Worm (Caenorhabditis elegans): Measurements from ENCODE around the gene fbxa-55.

fbxa-55 gene

DNA sequence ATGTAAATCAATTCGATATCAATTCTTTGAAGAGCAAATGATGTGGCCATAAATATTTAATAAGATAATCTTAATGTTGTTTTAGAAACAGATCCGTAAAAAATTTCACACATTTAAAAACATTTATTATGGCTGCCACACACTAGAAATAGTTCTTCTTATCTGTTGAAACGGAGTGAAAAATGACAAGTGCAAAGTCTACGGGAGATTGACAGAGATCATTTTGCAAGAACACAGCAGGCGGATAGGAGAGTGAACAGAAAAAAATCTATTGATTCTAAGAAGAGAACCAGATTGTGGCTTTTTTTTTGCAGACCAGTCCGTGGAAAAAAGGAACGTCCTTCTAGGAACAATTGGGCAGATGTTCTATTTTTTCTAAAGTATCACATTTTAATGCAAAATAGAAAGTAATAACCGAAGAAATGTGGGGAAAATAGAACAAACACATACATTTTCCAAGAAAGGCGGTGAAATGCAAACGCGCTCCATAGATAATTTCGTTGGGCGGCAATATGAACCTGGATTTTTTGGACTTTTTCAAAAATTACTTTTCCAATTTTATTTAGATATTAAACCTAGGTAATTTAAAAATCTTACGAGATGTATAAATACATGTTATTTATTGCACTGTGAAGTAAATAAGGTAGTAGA, 34.2 kb downstream of the fbxa-55 start:
- TF ChIP-seq nhr-237 (tag; optimal IDR thresholded peaks at IDR 0.05) = no peak
- TF ChIP-seq unc-62 (GFP tag; optimal IDR thresholded peaks at IDR 0.05) = no peak
- TF ChIP-seq elt-3 (tag; optimal IDR thresholded peaks at IDR 0.05) = no peak
- TF ChIP-seq lin-32 (GFP tag; optimal IDR thresholded peaks at IDR 0.05) = no peak
- TF ChIP-seq ceh-83 (GFP tag; optimal IDR thresholded peaks at IDR 0.05) = no peak
- TF ChIP-seq pha-4 (tag; optimal IDR thresholded peaks at IDR 0.05) = no peak
- TF ChIP-seq ham-2 (GFP tag; optimal IDR thresholded peaks at IDR 0.05) = no peak
- no peak for TF ChIP-seq unc-120 (tag; optimal IDR thresholded peaks at IDR 0.05; ENCODE audit: poor library complexity, severe bottlenecking)
- TF ChIP-seq elt-1 (tag; optimal IDR thresholded peaks at IDR 0.05; ENCODE audit: borderline replicate concordance, insufficient read depth) = no peak
- no peak for TF ChIP-seq M03D4.4 (tag; optimal IDR thresholded peaks at IDR 0.05)
- TF ChIP-seq mab-5 (tag; optimal IDR thresholded peaks at IDR 0.05) = no peak
- TF ChIP-seq lsy-2 (tag; optimal IDR thresholded peaks at IDR 0.05) = no peak
- TF ChIP-seq unc-39 (tag; optimal IDR thresholded peaks at IDR 0.05) = no peak
- no peak for TF ChIP-seq sem-2 (GFP tag; optimal IDR thresholded peaks at IDR 0.05)
- TF ChIP-seq mls-2 (tag; optimal IDR thresholded peaks at IDR 0.05) = no peak
- no peak for TF ChIP-seq bed-3 (GFP tag; optimal IDR thresholded peaks at IDR 0.05)
- TF ChIP-seq cnd-1 (tag; optimal IDR thresholded peaks at IDR 0.05) = no peak
- TF ChIP-seq ceh-43 (GFP tag; optimal IDR thresholded peaks at IDR 0.05) = no peak
- no peak for TF ChIP-seq flh-1 (GFP tag; optimal IDR thresholded peaks at IDR 0.05)

DNA sequence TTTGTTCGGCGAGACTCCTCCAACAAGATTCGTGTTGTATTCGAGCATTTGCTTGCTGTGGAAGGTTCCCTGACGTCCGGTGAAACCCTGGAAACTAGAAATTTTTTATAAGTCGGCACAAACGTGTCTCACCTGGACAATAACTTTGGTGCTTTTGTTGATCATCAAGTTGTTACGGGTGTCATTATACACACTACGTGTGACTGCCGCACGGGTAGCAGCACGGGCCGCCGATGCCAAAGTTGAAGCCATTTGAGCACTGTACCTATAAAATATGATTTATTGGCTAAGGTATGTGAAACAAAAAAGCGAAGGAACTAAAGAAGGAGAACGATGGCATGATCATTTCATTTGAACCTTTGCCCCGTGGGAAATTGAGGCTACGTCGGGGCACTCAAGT, 34.7 kb downstream of the fbxa-55 start, which contains the start of gene sucl-2:
Gene sucl-2, minus strand, starts transcription at position 265 of the 400 bp plus-strand sequence.
- no peak for TF ChIP-seq bed-3 (GFP tag; optimal IDR thresholded peaks at IDR 0.05)
- no peak for TF ChIP-seq unc-39 (tag; optimal IDR thresholded peaks at IDR 0.05)
- no peak for TF ChIP-seq pha-4 (tag; optimal IDR thresholded peaks at IDR 0.05)
- no peak for TF ChIP-seq M03D4.4 (tag; optimal IDR thresholded peaks at IDR 0.05)
- TF ChIP-seq nhr-237 (tag; optimal IDR thresholded peaks at IDR 0.05) = no peak

DNA sequence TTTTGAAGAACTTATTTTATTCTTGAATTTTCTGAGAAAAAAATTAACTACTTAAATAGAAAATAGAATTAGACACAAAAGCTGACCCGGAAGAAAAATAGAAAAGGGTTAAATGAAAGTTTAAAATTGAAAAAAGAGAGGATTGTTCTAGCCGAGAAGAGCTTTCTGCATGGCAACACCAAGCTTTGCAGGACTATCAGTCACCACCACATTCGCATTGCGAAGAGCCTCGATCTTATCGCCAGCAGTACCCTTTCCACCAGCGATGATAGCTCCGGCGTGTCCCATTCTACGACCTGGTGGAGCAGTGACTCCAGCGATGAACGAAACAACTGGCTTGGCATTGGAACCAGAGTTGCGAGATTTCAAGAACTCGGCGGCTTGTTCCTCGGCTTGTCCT, 35.8 kb downstream of the fbxa-55 start:
- TF ChIP-seq mls-2 (tag; optimal IDR thresholded peaks at IDR 0.05) = no peak
- TF ChIP-seq hlh-1 (tag; optimal IDR thresholded peaks at IDR 0.05) = no peak
- no peak for TF ChIP-seq nhr-237 (tag; optimal IDR thresholded peaks at IDR 0.05)
- TF ChIP-seq snpc-4 (tag; optimal IDR thresholded peaks at IDR 0.05) = no peak
- TF ChIP-seq nhr-12 (tag; optimal IDR thresholded peaks at IDR 0.05) = no peak
- TF ChIP-seq ceh-39 (tag; optimal IDR thresholded peaks at IDR 0.05) = no peak
- TF ChIP-seq ceh-43 (GFP tag; optimal IDR thresholded peaks at IDR 0.05) = no peak
- TF ChIP-seq pha-4 (tag; optimal IDR thresholded peaks at IDR 0.05) = no peak
- TF ChIP-seq lin-13 (tag; optimal IDR thresholded peaks at IDR 0.05) = no peak
- TF ChIP-seq blmp-1 (tag; optimal IDR thresholded peaks at IDR 0.05) = no peak
- TF ChIP-seq ztf-11 (tag; optimal IDR thresholded peaks at IDR 0.05) = no peak
- TF ChIP-seq lin-32 (GFP tag; optimal IDR thresholded peaks at IDR 0.05) = no peak
- no peak for TF ChIP-seq nhr-76 (tag; optimal IDR thresholded peaks at IDR 0.05)

DNA sequence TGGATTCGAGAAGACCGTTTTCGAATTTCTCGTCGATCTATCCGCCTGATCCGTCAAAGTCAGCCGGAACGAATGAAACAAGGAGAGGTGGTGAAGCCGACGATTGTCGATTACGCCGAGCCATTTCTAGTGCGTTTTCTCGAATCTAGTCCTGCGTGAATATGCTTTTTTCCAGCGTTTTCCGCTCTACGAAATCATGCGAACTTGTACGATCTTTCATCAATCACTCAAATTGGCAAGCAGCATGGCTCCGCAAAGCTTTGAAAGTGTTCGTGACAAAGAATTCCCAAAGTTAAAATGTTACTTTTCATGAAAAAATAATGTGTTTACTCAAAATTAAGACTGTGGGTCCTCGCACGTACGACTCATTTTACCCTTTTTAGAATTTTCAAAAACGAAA, 39.0 kb downstream of the fbxa-55 start:
- TF ChIP-seq lsy-2 (tag; optimal IDR thresholded peaks at IDR 0.05) (no peak), unc-120 (tag; optimal IDR thresholded peaks at IDR 0.05; ENCODE audit: poor library complexity, severe bottlenecking) (no peak), ham-2 (GFP tag; optimal IDR thresholded peaks at IDR 0.05) (no peak), M03D4.4 (tag; optimal IDR thresholded peaks at IDR 0.05) (no peak), ceh-39 (tag; optimal IDR thresholded peaks at IDR 0.05) (no peak), nhr-12 (tag; optimal IDR thresholded peaks at IDR 0.05) (no peak), lin-13 (tag; optimal IDR thresholded peaks at IDR 0.05) (no peak), zip-8 (tag; optimal IDR thresholded peaks at IDR 0.05) (no peak), mls-2 (tag; optimal IDR thresholded peaks at IDR 0.05) (no peak), snpc-4 (tag; optimal IDR thresholded peaks at IDR 0.05) (no peak), elt-3 (tag; optimal IDR thresholded peaks at IDR 0.05) (no peak), tbx-8 (GFP tag; optimal IDR thresholded peaks at IDR 0.05) (no peak), hlh-1 (tag; optimal IDR thresholded peaks at IDR 0.05) (no peak), ztf-11 (tag; optimal IDR thresholded peaks at IDR 0.05) (no peak)

DNA sequence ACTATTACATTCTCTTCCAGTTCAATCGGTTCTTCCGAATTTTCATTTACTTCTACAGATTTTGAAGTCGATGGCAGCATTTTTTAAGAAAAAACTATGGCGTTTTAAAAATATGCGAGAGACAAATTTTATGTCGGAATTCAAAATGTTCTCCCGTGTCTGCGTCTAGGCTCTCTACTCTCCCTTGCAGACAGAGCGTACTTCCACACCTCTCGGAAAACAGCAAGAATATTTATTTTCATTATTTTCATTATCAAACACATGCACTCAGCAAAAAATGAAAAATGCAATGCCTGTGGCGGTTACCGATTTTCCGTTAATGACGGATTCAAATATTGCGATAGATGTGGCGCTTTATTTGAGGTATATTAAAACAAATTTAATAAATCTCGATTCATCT, 40.4 kb downstream of the fbxa-55 start, which contains the start of the genes ztf-18 and F23H11.2:
Gene ztf-18, minus strand, starts transcription at position 188 of the 400 bp plus-strand sequence.
Gene F23H11.2, plus strand, starts transcription at position 223 of the 400 bp plus-strand sequence.
- no peak for TF ChIP-seq cnd-1 (tag; optimal IDR thresholded peaks at IDR 0.05)
- TF ChIP-seq hlh-1 (tag; optimal IDR thresholded peaks at IDR 0.05) = peak; percentile 18
